Fruit fly (Drosophila melanogaster): ENCODE measurements around the gene hb.

The hb gene

DNA sequence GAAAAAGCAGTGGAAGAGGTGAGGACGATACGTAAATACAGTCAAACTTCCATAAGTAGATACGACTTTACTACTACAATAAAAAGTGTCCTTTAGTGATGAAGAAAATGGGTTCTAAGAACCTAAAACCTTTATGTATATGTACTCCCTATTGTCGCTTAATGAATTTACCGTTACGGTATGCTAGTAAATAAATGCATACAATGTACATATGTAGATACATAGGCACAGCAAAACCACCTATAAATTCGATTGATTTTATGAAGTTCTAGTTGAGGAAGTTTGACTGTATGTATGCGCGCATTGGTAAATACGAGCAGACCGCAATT, 18.9 kb upstream of the hb start:
- TF ChIP-seq CG8478 (optimal IDR thresholded peaks at IDR 0.05) (no peak), CTCF (optimal IDR thresholded peaks at IDR 0.05) (no peak)

DNA sequence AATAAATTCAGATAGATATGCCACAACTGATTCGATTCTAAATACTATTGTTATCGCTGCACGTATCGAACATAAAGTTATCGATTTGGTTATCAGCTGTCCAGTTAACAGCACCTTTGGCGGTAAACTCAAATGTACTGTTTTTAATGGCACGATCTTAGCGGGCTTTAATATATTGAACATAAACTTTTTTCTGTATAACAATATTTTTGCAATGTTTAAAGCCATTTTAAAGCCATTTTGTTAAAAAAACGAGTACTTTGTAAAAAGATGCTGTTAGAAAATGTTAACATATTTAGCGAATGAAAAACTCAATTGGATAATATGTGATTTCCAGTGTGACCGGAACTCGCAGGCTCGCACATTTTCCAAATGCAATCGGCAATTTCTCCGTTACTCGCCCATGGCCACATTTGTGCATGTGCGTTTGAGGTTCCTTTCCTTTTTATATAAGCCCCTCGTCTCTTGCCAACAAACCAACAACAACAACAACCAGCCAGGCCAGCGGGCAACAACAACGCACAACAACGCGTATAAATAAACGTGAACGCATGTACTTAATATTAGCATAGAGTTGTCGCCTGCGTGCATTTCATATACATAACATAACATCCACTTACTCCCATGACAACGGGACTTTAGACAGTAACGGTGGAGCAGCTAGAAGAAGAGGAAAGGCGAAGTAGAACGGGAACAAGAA, 18.4 kb upstream of the hb start, which contains the start of gene TMEM216:
Gene TMEM216, plus strand, starts transcription at position 393 of the 700 bp plus-strand sequence.
- TF ChIP-seq CG8478 (optimal IDR thresholded peaks at IDR 0.05): no peak
- TF ChIP-seq CTCF (optimal IDR thresholded peaks at IDR 0.05): peak in 1 of 2 experiments; percentile 19

DNA sequence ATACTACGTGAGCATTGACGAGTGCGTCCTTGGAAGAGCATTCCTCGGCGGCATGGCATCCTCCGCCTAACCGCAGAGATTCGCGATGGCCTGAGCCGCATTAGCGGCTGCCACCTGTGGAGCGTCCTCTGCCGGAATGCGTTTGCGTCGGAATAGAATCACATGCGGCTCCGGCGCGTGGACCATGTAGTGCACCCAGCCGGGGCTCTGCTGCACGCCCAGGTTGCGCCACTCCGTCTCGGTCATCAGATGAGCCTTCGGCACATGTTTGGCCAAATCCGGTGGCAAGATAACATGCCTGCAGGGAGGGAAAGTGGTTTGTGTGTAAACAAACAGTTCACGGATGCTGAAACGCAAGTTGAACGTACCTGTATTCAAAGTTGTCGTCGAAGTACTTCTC, 17.7 kb upstream of the hb start:
- peak in 1 of 2 experiments; percentile 22 for TF ChIP-seq CTCF (optimal IDR thresholded peaks at IDR 0.05)
- no peak for TF ChIP-seq CG8478 (optimal IDR thresholded peaks at IDR 0.05)

DNA sequence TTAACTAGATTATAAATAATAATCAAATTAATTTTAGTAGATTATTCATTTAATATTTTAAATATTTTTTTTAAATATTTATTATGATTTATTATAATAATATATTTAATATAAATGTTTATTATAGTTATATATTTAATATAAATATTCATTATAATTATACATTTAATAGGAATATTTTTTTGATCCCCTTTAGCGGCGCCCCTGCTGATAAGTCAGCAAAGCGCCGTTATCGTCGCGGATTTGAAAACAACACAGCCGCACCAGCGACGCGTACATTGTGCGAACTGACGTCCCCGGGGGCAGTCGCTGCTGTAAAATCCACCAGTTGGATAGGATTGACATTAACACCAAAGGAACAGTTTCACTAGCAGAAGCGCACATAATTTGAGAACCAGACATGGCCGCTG, 15.1 kb upstream of the hb start, which contains the start of gene CG8112:
Gene CG8112, plus strand, starts transcription at position 212 of the 410 bp plus-strand sequence.
- no peak for TF ChIP-seq CTCF (optimal IDR thresholded peaks at IDR 0.05)
- no peak for TF ChIP-seq CG8478 (optimal IDR thresholded peaks at IDR 0.05)

DNA sequence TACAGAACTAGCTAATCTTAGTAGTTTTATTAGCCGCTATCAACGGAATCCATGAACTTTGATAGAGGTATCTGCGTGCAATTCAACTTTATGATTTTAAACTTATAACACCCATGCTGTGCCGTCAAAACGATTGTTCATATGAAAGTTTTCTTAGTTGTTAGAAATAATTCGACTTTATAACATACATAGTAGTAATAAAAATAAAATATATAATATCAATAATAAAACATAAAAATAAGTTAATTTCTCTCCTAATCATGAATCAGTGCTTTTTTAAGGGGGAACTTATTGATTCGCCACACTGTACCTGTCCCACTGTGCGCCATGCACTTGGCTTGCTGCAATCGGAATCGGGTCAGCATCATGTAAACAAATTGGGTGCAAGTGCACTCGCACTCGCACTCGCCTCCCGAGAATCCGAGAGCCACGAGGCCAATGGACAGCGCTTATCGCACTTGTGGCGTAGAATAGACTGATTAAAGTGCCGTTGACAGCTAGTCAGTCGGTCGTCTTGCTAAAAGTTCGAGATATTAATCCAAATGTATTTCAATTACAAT, 14.3 kb upstream of the hb start:
- TF ChIP-seq CG8478 (optimal IDR thresholded peaks at IDR 0.05): no peak
- no peak for TF ChIP-seq CTCF (optimal IDR thresholded peaks at IDR 0.05)

DNA sequence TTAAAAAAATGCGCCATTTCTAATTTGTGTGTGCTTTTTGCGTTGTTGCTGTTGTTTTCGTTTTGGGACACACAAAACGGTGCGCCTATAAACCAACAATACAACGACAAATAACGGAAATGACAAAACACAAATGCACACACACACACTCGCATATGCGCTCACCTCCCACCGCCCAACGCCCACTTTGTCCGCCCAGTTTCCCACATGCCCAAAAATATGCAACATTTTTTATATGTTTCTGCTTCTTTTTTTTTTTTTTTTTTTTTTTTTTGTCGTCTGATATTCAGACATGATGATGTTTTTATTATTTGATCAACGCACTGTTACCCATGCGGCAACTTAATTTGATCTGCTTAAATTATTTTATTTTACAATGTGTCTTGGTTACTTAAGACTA, 9.5 kb upstream of the hb start:
- no peak for TF ChIP-seq CTCF (optimal IDR thresholded peaks at IDR 0.05)
- no peak for TF ChIP-seq CG8478 (optimal IDR thresholded peaks at IDR 0.05)

DNA sequence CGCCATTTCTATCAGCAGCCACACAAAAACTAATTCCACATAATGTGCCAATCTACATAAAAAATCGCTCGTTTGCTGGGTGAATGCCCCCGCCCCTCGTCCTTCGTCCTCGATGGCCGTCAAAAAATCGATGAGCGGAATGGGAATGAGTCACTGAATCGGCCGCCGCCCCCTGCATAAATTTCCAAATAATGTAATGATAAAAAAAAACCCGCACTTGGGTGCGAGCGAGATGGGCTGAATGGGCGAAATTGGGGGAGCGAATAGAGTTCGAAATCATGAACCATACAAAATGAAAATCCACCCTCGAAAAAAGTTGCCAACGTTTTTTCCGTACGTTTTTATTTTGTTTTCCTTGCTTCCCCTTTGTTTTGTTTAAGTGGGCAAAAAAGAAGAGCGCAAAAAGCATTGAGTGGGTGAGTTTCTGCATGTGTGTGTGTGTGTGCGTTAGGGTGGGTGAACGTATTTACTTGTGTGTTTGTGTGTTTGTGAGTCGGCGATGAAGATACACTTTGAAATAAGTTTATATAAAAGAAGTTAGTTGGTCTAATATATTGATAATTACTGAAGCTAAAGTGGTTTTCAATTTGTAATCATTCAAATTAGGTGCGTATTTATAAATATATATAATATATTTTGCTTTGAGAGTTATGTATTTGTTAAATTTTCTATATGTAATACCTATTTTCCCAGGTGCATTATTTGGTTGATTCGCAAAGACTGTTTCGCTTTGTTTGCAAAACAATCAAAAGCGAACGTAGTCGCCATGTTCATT, 7.9 kb upstream of the hb start:
- no peak for TF ChIP-seq CTCF (optimal IDR thresholded peaks at IDR 0.05)
- TF ChIP-seq CG8478 (optimal IDR thresholded peaks at IDR 0.05): no peak

DNA sequence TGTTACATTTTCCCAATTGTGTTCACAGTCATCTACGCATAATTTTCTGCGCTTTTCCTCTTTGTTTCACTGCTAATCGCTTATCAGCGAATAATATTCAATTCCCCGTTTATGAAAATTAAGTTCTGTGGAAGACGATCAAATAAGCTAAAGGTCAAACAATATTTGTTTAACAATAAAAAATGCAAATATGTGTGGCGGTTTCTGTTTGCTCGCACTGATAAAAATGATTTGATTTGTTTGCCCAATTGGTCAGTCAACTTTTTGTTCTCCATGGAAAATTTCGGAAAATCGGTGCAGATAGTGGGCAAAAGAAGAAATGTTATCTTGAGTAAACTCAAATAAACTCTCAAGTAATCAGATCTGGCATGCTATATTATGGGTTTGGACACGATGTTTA, 7.0 kb upstream of the hb start:
- TF ChIP-seq CTCF (optimal IDR thresholded peaks at IDR 0.05) (no peak), CG8478 (optimal IDR thresholded peaks at IDR 0.05) (no peak)

DNA sequence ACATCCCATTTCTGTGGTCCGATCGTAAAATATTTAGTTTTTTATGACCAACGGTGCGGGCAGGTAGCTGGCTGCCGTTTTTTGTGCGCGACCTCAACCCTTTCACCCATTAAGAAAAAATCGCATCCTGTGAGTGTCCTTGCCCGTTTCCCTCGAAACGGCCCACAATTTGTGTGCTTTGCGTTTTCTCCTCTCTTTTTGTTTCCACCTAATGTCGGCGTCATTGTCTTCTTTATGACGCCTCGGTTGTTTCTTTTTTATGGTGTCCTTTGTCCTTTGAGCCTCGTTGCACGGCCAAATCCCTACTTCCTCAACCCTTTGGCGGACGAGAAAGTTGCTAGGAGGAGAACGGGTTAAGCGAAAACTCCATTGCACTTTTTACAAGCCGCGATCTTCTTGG, 3.6 kb upstream of the hb start:
- no peak for TF ChIP-seq CG8478 (optimal IDR thresholded peaks at IDR 0.05)
- TF ChIP-seq CTCF (optimal IDR thresholded peaks at IDR 0.05): no peak

DNA sequence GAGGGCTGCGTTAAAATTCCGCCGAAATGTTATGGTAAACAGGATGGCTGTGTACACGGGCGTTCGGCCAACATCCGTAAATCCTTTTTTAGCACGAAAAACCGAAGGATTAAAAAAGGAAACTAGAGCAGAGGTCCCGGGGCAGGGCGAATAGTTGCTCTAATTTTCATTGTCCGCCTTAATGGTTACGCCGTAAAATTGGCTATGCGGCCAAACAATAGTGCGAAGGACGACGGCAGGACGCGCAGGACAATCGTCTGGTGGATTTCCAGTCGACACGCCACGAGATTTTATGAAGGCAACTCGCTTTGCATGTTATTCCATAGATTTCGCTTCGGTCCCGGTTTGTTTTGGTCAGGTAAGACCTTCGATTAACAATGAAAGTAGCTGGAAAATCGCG, 3.0 kb upstream of the hb start:
- no peak for TF ChIP-seq CG8478 (optimal IDR thresholded peaks at IDR 0.05)

DNA sequence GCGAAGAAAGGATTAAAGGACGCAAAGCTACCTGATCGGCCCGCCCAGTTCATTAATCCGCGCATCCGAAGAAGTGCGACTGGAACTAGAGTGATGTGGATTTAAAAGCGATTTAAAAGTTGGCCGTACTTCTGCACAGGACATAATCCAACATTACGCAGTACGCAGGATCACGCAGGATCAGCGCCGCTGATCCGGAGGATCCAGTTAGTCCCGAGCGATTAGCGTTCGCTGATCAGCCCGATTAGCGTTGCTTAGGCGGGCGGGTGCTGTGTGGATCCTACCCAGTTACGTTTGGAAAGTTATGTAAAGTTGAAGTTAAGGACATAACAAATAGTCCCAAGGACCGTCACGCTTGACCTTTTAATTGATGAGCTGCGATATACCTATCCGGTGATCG, 1.6 kb upstream of the hb start:
- TF ChIP-seq CG8478 (optimal IDR thresholded peaks at IDR 0.05) (no peak), CTCF (optimal IDR thresholded peaks at IDR 0.05) (no peak)

DNA sequence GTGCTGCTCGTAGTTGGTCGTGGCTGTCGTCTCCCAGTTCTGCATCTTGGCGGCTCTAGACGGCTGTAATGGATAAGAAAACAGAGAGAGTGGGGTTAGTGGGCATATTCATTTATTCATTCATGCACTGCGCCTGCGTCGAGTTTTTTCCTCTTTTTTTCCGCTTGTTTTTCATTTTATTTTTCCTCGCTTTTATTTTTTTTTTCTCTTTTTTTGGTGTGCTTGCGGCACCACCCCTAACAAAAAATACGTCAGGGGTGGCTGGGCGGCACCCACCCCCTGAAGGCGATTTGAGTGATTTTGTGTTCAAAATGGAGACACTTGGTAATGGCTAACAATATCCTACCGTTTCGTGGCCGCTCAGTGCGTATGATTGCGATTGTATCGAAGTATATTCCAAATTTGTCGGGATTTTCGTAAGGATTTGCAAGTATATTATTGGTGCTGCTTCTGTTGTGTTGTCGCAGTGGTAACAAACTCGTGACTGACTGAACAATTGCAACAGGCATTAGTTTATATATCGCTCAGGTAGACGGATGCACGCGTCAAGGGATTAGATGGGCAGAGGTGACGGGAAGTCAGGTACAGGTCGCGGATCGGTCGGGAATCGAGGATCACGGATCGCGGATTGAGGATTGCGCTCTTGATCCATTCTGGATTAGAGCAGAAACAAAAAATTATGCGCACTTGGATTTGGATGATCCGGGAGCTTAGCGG, 3.4 kb downstream of the hb start:
- TF ChIP-seq CG8478 (optimal IDR thresholded peaks at IDR 0.05): no peak
- no peak for TF ChIP-seq CTCF (optimal IDR thresholded peaks at IDR 0.05)

DNA sequence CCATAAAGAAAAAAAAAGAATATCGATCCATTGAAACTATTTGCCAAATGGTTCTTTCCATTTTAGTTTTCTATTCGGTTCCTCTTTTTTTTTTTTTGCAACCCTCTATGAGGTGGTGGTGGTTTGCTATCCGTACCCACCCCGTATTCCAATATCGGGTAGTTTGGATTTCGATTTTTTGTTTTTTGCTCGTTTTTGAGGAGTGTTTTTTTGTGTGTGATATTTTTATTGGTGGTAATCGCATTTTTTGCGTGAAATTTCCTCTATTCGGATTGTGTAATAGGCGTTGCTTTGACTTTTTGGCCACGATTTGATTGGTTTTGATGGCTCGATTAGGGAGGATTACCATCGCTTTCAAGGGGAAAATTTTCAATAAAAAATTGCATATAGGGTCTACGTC, 11.2 kb downstream of the hb start:
- TF ChIP-seq CTCF (optimal IDR thresholded peaks at IDR 0.05) (no peak), CG8478 (optimal IDR thresholded peaks at IDR 0.05) (no peak)

DNA sequence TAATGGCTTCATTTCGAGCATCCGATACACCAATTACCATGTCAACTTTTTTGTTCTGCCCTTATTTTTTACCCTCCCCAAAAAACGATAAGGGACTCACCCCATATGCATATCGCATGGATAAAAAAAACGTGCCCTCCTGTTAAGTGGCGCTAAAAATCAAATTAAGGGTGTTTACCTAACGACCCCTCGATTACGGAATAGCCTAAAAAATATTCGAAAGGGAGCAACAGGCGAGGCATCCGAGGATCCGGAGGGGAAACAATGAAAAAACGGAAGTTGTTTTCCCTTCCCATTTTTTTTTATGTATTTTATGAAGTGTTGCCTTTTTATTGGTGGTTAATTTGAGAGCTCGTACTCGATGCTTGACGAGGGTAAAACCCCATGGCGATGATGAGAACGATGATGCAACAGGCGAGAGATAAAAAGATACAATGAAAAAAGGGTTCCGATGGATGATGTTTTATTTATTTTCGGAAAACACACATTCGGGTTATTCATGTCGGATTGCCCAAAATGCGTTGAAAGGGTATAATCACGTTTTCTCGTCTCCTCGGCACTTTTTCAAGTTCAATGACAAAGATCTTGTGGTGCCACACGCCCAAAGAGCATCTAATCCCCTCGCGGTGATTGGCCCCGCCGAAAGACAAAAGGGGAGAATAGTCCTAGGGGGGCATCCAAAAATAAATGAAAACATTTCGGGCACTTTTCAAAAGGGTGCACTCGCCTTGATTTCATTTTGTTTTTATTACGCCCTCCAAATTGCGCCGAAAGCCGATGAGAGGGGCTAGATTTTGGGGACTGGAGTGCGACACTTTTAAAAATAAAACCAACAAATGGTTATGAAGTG, 13.1 kb downstream of the hb start, which contains the start of gene CG44227:
Gene CG44227, minus strand, starts transcription at position 849 of the 850 bp plus-strand sequence.
- TF ChIP-seq CG8478 (optimal IDR thresholded peaks at IDR 0.05): no peak
- TF ChIP-seq CTCF (optimal IDR thresholded peaks at IDR 0.05): no peak
